Worm (Caenorhabditis elegans): ENCODE results near the gene Y50D4B.2.

Y50D4B.2 gene

ce11 chrV:1149734-1150669, 49.6 kb downstream of the Y50D4B.2 start:
- TF ChIP-seq ces-1 (GFP tag; optimal IDR thresholded peaks at IDR 0.05): peak; percentile 81
- TF ChIP-seq ctbp-1 (GFP tag; IDR thresholded peaks at IDR 0.05): peak; percentile 43; the same call in 1 of the 2 replicates
- TF ChIP-seq pqm-1 (tag; optimal IDR thresholded peaks at IDR 0.05): no peak
- peak; percentile 63 for TF ChIP-seq fkh-10 (GFP tag; optimal IDR thresholded peaks at IDR 0.05)
- TF ChIP-seq hmg-1.1 (GFP tag; IDR thresholded peaks at IDR 0.05): 0 out of 2 replicates have a peak, but pooled peaks have one; percentile 16
- TF ChIP-seq nhr-237 (tag; optimal IDR thresholded peaks at IDR 0.05): peak; percentile 15
- TF ChIP-seq aly-2 (tag; optimal IDR thresholded peaks at IDR 0.05): no peak
- TF ChIP-seq mdt-29 (GFP tag; IDR thresholded peaks at IDR 0.05): no peak
- TF ChIP-seq hlh-30 (tag; optimal IDR thresholded peaks at IDR 0.05; ENCODE audit: insufficient read depth): peak; percentile 54
- no peak for TF ChIP-seq F26F4.8 (GFP tag; conservative IDR thresholded peaks at IDR 0.05)
- TF ChIP-seq nhr-42 (GFP tag; IDR thresholded peaks at IDR 0.05): peak; percentile 35; the same call in 1 of the 2 replicates
- TF ChIP-seq hlh-11 (tag; optimal IDR thresholded peaks at IDR 0.05): peak; percentile 10
- TF ChIP-seq egl-43 (GFP tag; IDR thresholded peaks at IDR 0.05): peak; percentile 41; the same call in 1 of the 2 replicates
- TF ChIP-seq lsy-2 (tag; optimal IDR thresholded peaks at IDR 0.05): peak in 1 of 2 experiments; percentile 45
- TF ChIP-seq aha-1 (tag): peak; percentile 27
- TF ChIP-seq unc-62 (GFP tag; optimal IDR thresholded peaks at IDR 0.05 in 1 of 2): peak in 1 of 2 experiments; percentile 96
- no peak for TF ChIP-seq unc-62 (tag; optimal IDR thresholded peaks at IDR 0.05)

ce11 chrV:1151324-1151742, 51.0 kb downstream of the Y50D4B.2 start:
- TF ChIP-seq rbr-2 (tag; optimal IDR thresholded peaks at IDR 0.05): peak; percentile 99
- peak; percentile 98 for TF ChIP-seq nhr-102 (tag; optimal IDR thresholded peaks at IDR 0.05)
- TF ChIP-seq aha-1 (tag): peak; percentile 99
- peak; percentile 93 to 95 for TF ChIP-seq lsy-2 (tag; optimal IDR thresholded peaks at IDR 0.05)
- TF ChIP-seq egl-27 (tag; optimal IDR thresholded peaks at IDR 0.05): no peak
- TF ChIP-seq attf-4 (tag; optimal IDR thresholded peaks at IDR 0.05): no peak
- peak; percentile 57 for TF ChIP-seq lim-7 (GFP tag; IDR thresholded peaks at IDR 0.05)
- TF ChIP-seq Y48G9A.11 (GFP tag; IDR thresholded peaks at IDR 0.05): no peak
- peak in 1 of 2 experiments; percentile 75 for TF ChIP-seq ZK546.5 (tag; optimal IDR thresholded peaks at IDR 0.05)
- peak; percentile 70 for TF ChIP-seq zag-1 (tag; optimal IDR thresholded peaks at IDR 0.05)
- peak; percentile 93 to 95 for TF ChIP-seq hif-1 (tag; optimal IDR thresholded peaks at IDR 0.05)
- peak; percentile 98 for TF ChIP-seq nhr-10 (tag; optimal IDR thresholded peaks at IDR 0.05)
- TF ChIP-seq mdt-29 (GFP tag; IDR thresholded peaks at IDR 0.05): peak; percentile 99
- TF ChIP-seq nhr-237 (tag; optimal IDR thresholded peaks at IDR 0.05): peak; percentile 81
- peak; percentile 45 to 100 for TF ChIP-seq unc-62 (GFP tag; optimal IDR thresholded peaks at IDR 0.05 in 1 of 2)
- no peak for TF ChIP-seq unc-62 (tag; optimal IDR thresholded peaks at IDR 0.05)
- peak; percentile 84 for TF ChIP-seq Y75B8A.6 (GFP tag; IDR thresholded peaks at IDR 0.05)
- peak; percentile 91 for TF ChIP-seq lin-38 (GFP tag; IDR thresholded peaks at IDR 0.05)
- peak; percentile 99 for TF ChIP-seq hmg-1.1 (GFP tag; IDR thresholded peaks at IDR 0.05)
- TF ChIP-seq lin-29 (GFP tag; IDR thresholded peaks at IDR 0.05): peak; percentile 93
- TF ChIP-seq jun-1 (tag; optimal IDR thresholded peaks at IDR 0.05): peak; percentile 96
- TF ChIP-seq ceh-62 (tag; optimal IDR thresholded peaks at IDR 0.05): no peak
- peak; percentile 98 for TF ChIP-seq nhr-48 (tag; optimal IDR thresholded peaks at IDR 0.05)
- TF ChIP-seq daf-12 (tag; optimal IDR thresholded peaks at IDR 0.05): no peak
- TF ChIP-seq lin-1 (GFP tag; IDR thresholded peaks at IDR 0.05): peak; percentile 97
- peak; percentile 44 for TF ChIP-seq unc-130 (GFP tag; optimal IDR thresholded peaks at IDR 0.05)
- TF ChIP-seq hlh-11 (tag; optimal IDR thresholded peaks at IDR 0.05): peak; percentile 100
- TF ChIP-seq gei-8 (GFP tag; optimal IDR thresholded peaks at IDR 0.05): peak; percentile 98
- TF ChIP-seq daf-8 (GFP tag; IDR thresholded peaks at IDR 0.05): peak; percentile 96
- TF ChIP-seq dmd-6 (GFP tag; IDR thresholded peaks at IDR 0.05): peak; percentile 100
- peak; percentile 91 for TF ChIP-seq duxl-1 (tag; optimal IDR thresholded peaks at IDR 0.05; ENCODE audit: poor library complexity)
- peak; percentile 89 for TF ChIP-seq ceh-32 (tag; optimal IDR thresholded peaks at IDR 0.05; ENCODE audit: poor library complexity)
- peak; percentile 96 for TF ChIP-seq spr-3 (GFP tag; optimal IDR thresholded peaks at IDR 0.05)
- peak; percentile 95 for TF ChIP-seq hlh-30 (tag; optimal IDR thresholded peaks at IDR 0.05; ENCODE audit: insufficient read depth)
- TF ChIP-seq T20F7.1 (GFP tag; optimal IDR thresholded peaks at IDR 0.05): peak; percentile 95
- TF ChIP-seq lin-13 (GFP tag; optimal IDR thresholded peaks at IDR 0.05): peak; percentile 98
- TF ChIP-seq dpl-1 (GFP tag; optimal IDR thresholded peaks at IDR 0.05): peak; percentile 80
- TF ChIP-seq dmd-8 (GFP tag; IDR thresholded peaks at IDR 0.05): peak; percentile 77

Measured in whole organism, L4 larva.